Worm (Caenorhabditis elegans) whole organism, L2 larva: ENCODE results near the gene ddx-15.

ENCODE experiments used
- C34F6.9 ChIP-seq: fragments of 150-350 bp; optimal IDR thresholded peaks from 2 replicates; lab custom pipeline; 2014; ENCODE audit warnings: missing biosample characterization, missing genetic modification characterization
- F13H6.1 ChIP-seq: sonication (generic microtip); optimal IDR thresholded peaks from 2 replicates; lab custom pipeline; 2016; ENCODE audit warnings: missing genetic modification characterization, missing compliant biosample characterization
- R02D3.7 ChIP-seq: fragments of 150-350 bp; optimal IDR thresholded peaks from 2 replicates; lab custom pipeline; 2014; ENCODE audit warnings: missing biosample characterization, missing genetic modification characterization
- Y55F3AM.14 ChIP-seq: fragments of 200-800 bp; sonication (Bioruptor generic); optimal IDR thresholded peaks from 2 replicates; lab custom pipeline; 2018; ENCODE audit warnings: mild to moderate bottlenecking, missing genetic modification characterization, missing compliant biosample characterization
- ZK546.5 ChIP-seq: sonication (generic microtip); optimal IDR thresholded peaks from 2 replicates; lab custom pipeline; 2017; ENCODE audit warnings: missing biosample characterization, missing genetic modification characterization
- alr-1 ChIP-seq: fragments of 150-350 bp; optimal IDR thresholded peaks from 2 replicates; lab custom pipeline; 2014; ENCODE audit warnings: missing biosample characterization, missing genetic modification characterization
- aly-2 ChIP-seq: fragments of 150-350 bp; optimal IDR thresholded peaks from 2 replicates; lab custom pipeline; 2014; ENCODE audit warnings: missing biosample characterization, missing genetic modification characterization
- ama-1 ChIP-seq: fragments of 150-350 bp; optimal IDR thresholded peaks from 2 replicates; lab custom pipeline; 2018; ENCODE audit warnings: inconsistent platforms
- blmp-1 ChIP-seq: sonication (generic microtip); optimal IDR thresholded peaks from 2 replicates; lab custom pipeline; 2017; ENCODE audit warnings: missing genetic modification characterization, mild to moderate bottlenecking, missing compliant biosample characterization, antibody characterized with exemption, moderate library complexity; ENCODE audit not compliant: insufficient read depth
- ceh-16 ChIP-seq: fragments of 150-350 bp; optimal IDR thresholded peaks from 2 replicates; lab custom pipeline; 2014; ENCODE audit warnings: missing biosample characterization, missing genetic modification characterization
- ceh-82 ChIP-seq: fragments of 150-350 bp; optimal IDR thresholded peaks from 2 replicates; lab custom pipeline; 2014; ENCODE audit warnings: missing biosample characterization, missing genetic modification characterization
- crh-2 ChIP-seq: sonication (generic microtip); optimal IDR thresholded peaks from 2 replicates; lab custom pipeline; 2017; ENCODE audit warnings: missing biosample characterization, missing genetic modification characterization
- elt-3 ChIP-seq: sonication (generic microtip); optimal IDR thresholded peaks from 2 replicates; lab custom pipeline; 2017; ENCODE audit warnings: missing biosample characterization, missing genetic modification characterization
- fos-1 ChIP-seq: fragments of 150-350 bp; optimal IDR thresholded peaks from 2 replicates; lab custom pipeline; 2014; ENCODE audit warnings: missing biosample characterization, missing genetic modification characterization
- gmeb-1 ChIP-seq: fragments of 150-350 bp; optimal IDR thresholded peaks from 2 replicates; lab custom pipeline; 2014; ENCODE audit warnings: missing biosample characterization, missing genetic modification characterization
- lin-11 ChIP-seq: fragments of 150-350 bp; sonication (generic microtip); optimal IDR thresholded peaks from 2 replicates; lab custom pipeline; 2014; ENCODE audit warnings: missing biosample characterization, missing genetic modification characterization, inconsistent platforms, mixed read lengths
- lin-13 ChIP-seq: fragments of 150-350 bp; optimal IDR thresholded peaks from 2 replicates; lab custom pipeline; 2014; ENCODE audit warnings: missing biosample characterization, missing genetic modification reagents, missing genetic modification characterization
- lsy-2 ChIP-seq, 2 experiments: fragments of 150-350 bp in 1 of 2; sonication (generic microtip) in 1 of 2; optimal IDR thresholded peaks; 2 replicates each; lab custom pipeline; 2014 to 2017; ENCODE audit warnings: missing biosample characterization in 2 of 2, missing genetic modification characterization in 2 of 2
- mab-5 ChIP-seq: fragments of 150-350 bp; optimal IDR thresholded peaks from 2 replicates; lab custom pipeline; 2014; ENCODE audit warnings: missing biosample characterization, missing genetic modification characterization
- mbf-1 ChIP-seq: sonication (generic microtip); optimal IDR thresholded peaks from 2 replicates; lab custom pipeline; 2017; ENCODE audit warnings: missing biosample characterization, missing genetic modification characterization
- mdl-1 ChIP-seq, 2 experiments: fragments of 150-350 bp in 1 of 2; sonication (generic microtip) in 1 of 2; optimal IDR thresholded peaks; 2 replicates each; lab custom pipeline; 2017; ENCODE audit warnings: missing biosample characterization in 2 of 2, missing genetic modification characterization in 2 of 2
- nhr-11 ChIP-seq: fragments of 150-350 bp; optimal IDR thresholded peaks from 2 replicates; lab custom pipeline; 2014; ENCODE audit warnings: missing biosample characterization, missing genetic modification characterization
- nhr-12 ChIP-seq: fragments of 150-350 bp; optimal IDR thresholded peaks from 2 replicates; lab custom pipeline; 2014; ENCODE audit warnings: missing biosample characterization, missing genetic modification characterization
- nhr-129 ChIP-seq: fragments of 150-350 bp; optimal IDR thresholded peaks from 2 replicates; lab custom pipeline; 2014; ENCODE audit warnings: missing biosample characterization, missing genetic modification characterization
- nhr-21 ChIP-seq: fragments of 150-350 bp; optimal IDR thresholded peaks from 2 replicates; lab custom pipeline; 2014; ENCODE audit warnings: missing biosample characterization, missing genetic modification characterization
- nhr-25 ChIP-seq: fragments of 150-350 bp; sonication (generic microtip); optimal IDR thresholded peaks from 3 replicates; lab custom pipeline; 2014; ENCODE audit warnings: missing biosample characterization, missing genetic modification characterization
- nhr-6 ChIP-seq: fragments of 150-350 bp; optimal IDR thresholded peaks from 2 replicates; lab custom pipeline; 2014; ENCODE audit warnings: missing biosample characterization, missing genetic modification characterization
- nhr-77 ChIP-seq: fragments of 150-350 bp; optimal IDR thresholded peaks from 2 replicates; lab custom pipeline; 2014; ENCODE audit warnings: missing biosample characterization, missing genetic modification characterization
- sem-4 ChIP-seq: fragments of 150-350 bp; optimal IDR thresholded peaks from 2 replicates; lab custom pipeline; 2014; ENCODE audit warnings: missing biosample characterization, missing genetic modification reagents, missing genetic modification characterization
- skn-1 ChIP-seq: sonication (generic microtip); optimal IDR thresholded peaks from 2 replicates; lab custom pipeline; 2017; ENCODE audit warnings: missing biosample characterization, missing genetic modification characterization
- sma-3 ChIP-seq: sonication (generic microtip); optimal IDR thresholded peaks from 2 replicates; lab custom pipeline; 2016; ENCODE audit warnings: missing genetic modification reagents, missing genetic modification characterization, missing compliant biosample characterization
- sma-9 ChIP-seq, 2 experiments: fragments of 150-350 bp in 1 of 2; sonication (generic microtip) in 1 of 2; optimal IDR thresholded peaks; 2 replicates each; lab custom pipeline; 2014 to 2016; ENCODE audit warnings: missing genetic modification characterization in 2 of 2, mild to moderate bottlenecking in 1 of 2, missing biosample characterization in 1 of 2, missing compliant biosample characterization in 1 of 2, missing genetic modification reagents in 1 of 2, moderate library complexity in 1 of 2
- snpc-4 ChIP-seq: fragments of 150-350 bp; optimal IDR thresholded peaks from 2 replicates; lab custom pipeline; 2014; ENCODE audit warnings: missing biosample characterization, missing genetic modification characterization
- unc-39 ChIP-seq: fragments of 150-350 bp; optimal IDR thresholded peaks from 2 replicates; lab custom pipeline; 2014; ENCODE audit warnings: missing biosample characterization, missing genetic modification characterization
- unc-55 ChIP-seq: fragments of 150-350 bp; sonication (generic microtip); optimal IDR thresholded peaks from 3 replicates; lab custom pipeline; 2014; ENCODE audit warnings: missing biosample characterization, missing genetic modification reagents, missing genetic modification characterization
- unc-62 ChIP-seq: fragments of 150-350 bp; optimal IDR thresholded peaks from 2 replicates; lab custom pipeline; 2014; ENCODE audit warnings: missing biosample characterization, missing genetic modification reagents, missing genetic modification characterization
- zag-1 ChIP-seq: fragments of 150-350 bp; optimal IDR thresholded peaks from 2 replicates; lab custom pipeline; 2014; ENCODE audit warnings: missing biosample characterization, missing genetic modification characterization
- ztf-1 ChIP-seq: fragments of 200-800 bp; sonication (Bioruptor generic); conservative IDR thresholded peaks from 2 replicates; pipeline ENCODE4 v1.3.6; 2022; ENCODE audit warnings: missing genetic modification characterization, missing compliant biosample characterization
- ztf-4 ChIP-seq: fragments of 150-350 bp; optimal IDR thresholded peaks from 2 replicates; lab custom pipeline; 2014; ENCODE audit warnings: missing biosample characterization, missing genetic modification characterization

Gene ddx-15

DNA sequence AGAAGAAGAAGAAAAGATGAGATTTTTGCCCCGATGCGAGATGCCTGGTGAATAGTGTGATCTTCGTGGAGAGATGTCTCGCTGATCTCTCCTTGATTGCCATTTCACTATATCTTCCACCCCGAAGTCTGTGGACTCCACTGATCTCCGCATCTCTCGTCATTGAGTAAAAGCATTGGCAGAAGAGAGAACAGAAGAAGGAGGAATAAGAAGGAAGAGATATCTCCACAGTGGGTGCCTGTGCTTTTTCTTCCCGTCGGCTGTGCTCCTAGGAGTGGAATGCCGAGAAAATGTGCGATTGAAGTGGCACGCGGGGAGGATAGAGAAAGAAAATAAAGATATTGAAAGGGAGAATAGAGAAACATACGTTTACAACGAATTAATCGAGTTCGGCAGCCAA is 27.8 kb downstream of the ddx-15 start:
- TF ChIP-seq C34F6.9 (tag; lab: Kevin White, UChicago) (peak; percentile 19), gmeb-1 (tag; lab: Kevin White, UChicago) (no peak), aly-2 (tag; lab: Kevin White, UChicago) (no peak), ztf-4 (tag; lab: Kevin White, UChicago) (no peak), sma-3 (GFP tag; lab: Kevin White, UChicago) (no peak), ceh-16 (tag; lab: Kevin White, UChicago) (no peak), lsy-2 (tag; optimal IDR thresholded peaks at IDR 0.05; lab: Kevin White, UChicago) (peak in 1 of 2 experiments; percentile 23), mab-5 (tag; lab: Kevin White, UChicago) (no peak), unc-39 (tag; lab: Kevin White, UChicago) (no peak), nhr-6 (no peak), ZK546.5 (tag; lab: Kevin White, UChicago) (no peak), nhr-129 (tag; lab: Kevin White, UChicago) (peak; percentile 76), nhr-12 (tag; lab: Kevin White, UChicago) (no peak), mdl-1 (tag; optimal IDR thresholded peaks at IDR 0.05; lab: Kevin White, UChicago) (no peak), ceh-82 (tag; lab: Kevin White, UChicago) (no peak), skn-1 (tag; lab: Kevin White, UChicago) (no peak), R02D3.7 (tag; lab: Kevin White, UChicago) (no peak), lin-11 (tag; lab: Kevin White, UChicago) (no peak), nhr-77 (tag; lab: Kevin White, UChicago) (no peak), F13H6.1 (tag; lab: Kevin White, UChicago) (peak; percentile 70)

DNA sequence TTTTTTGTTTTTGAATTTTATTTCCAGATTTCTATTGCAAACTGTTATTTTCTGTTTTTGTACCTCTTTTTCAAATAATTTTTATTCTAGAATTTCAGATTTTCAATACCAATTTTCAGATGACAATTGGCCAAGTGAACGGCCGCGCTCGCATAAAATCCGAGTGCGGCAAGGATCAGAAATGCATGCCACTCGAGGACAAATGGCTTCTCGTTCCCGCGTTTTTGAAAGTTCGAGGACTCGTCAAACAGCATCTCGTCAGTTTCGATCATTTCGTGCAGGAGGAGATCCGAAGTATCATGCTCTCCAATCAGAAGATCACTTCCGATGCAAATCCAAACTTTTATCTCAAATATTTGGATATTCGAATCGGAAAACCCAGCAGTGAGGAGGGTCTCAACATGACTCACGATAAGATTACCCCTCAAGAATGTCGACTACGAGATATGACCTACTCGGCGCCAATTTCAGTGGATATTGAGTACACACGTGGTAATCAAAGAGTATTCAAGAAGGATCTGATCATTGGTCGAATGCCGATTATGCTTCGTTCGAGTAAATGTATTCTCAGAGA is 34.2 kb downstream of the ddx-15 start, which contains the start of gene rpc-2:
rpc-2 (plus strand) TSS at position 120 of the 574 bp plus-strand sequence.
- TF ChIP-seq ama-1 (lab: Kevin White, UChicago) (peak; percentile 31), skn-1 (tag; lab: Kevin White, UChicago) (no peak), zag-1 (no peak)

DNA sequence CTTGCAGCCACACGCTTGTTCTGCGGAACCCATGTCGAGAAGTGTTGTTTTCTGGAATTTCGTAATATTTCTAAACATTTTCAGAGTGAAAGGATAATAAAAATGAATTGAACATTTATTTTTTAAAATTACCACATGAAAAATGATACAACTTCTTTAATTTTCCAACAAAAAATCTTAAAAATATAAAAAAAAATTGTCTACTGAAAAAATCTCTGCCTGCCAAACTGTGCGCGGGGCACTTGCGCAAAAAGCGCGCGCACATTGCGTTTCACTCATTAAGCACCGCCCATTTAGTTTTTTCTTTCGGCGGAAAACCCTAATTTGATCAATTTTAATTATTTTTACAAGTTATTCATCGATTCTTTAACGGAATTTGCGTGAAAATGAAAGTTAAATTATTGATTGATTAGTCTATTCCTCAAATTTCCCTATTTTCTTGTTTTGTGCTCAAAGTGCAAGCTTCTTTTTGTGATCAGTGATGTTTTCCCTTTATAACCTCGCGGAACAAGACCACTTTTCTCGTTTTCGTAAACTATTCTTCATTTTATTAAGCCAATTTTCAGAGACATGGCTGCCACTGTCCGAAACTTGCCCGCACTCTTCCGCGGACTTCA is 36.5 kb downstream of the ddx-15 start, which contains the start of the genes nmad-1 and hach-1:
nmad-1 (minus strand) TSS at position 51 of the 617 bp plus-strand sequence.
hach-1 (plus strand) TSS at position 567 of the 617 bp plus-strand sequence.
- TF ChIP-seq sma-3 (GFP tag; lab: Kevin White, UChicago) (peak; percentile 85), nhr-129 (tag; lab: Kevin White, UChicago) (peak; percentile 27), snpc-4 (tag; lab: Kevin White, UChicago) (peak; percentile 47), lin-13 (GFP tag; lab: Kevin White, UChicago) (peak; percentile 61), skn-1 (tag; lab: Kevin White, UChicago) (peak; percentile 76), blmp-1 (tag; lab: Kevin White, UChicago) (peak; percentile 39), nhr-21 (tag; lab: Kevin White, UChicago) (peak; percentile 14), nhr-25 (tag; lab: Kevin White, UChicago) (peak; percentile 70), R02D3.7 (tag; lab: Kevin White, UChicago) (no peak), unc-62 (no peak), mdl-1 (tag; optimal IDR thresholded peaks at IDR 0.05; lab: Kevin White, UChicago) (no peak), ztf-4 (tag; lab: Kevin White, UChicago) (peak; percentile 56), F13H6.1 (tag; lab: Kevin White, UChicago) (peak; percentile 85), nhr-11 (tag; lab: Kevin White, UChicago) (peak; percentile 10), lin-11 (tag; lab: Kevin White, UChicago) (peak; percentile 58), alr-1 (tag; lab: Kevin White, UChicago) (no peak), fos-1 (tag; lab: Kevin White, UChicago) (peak; percentile 28), sma-9 (GFP tag; optimal IDR thresholded peaks at IDR 0.05; lab: Kevin White, UChicago) (peak; percentile 87), sma-9 (tag; optimal IDR thresholded peaks at IDR 0.05; lab: Kevin White, UChicago) (no peak), mab-5 (tag; lab: Kevin White, UChicago) (peak; percentile 69), sem-4 (tag; lab: Kevin White, UChicago) (peak; percentile 88), C34F6.9 (tag; lab: Kevin White, UChicago) (peak; percentile 52), crh-2 (tag; lab: Kevin White, UChicago) (peak; percentile 40), gmeb-1 (tag; lab: Kevin White, UChicago) (peak; percentile 79), unc-39 (tag; lab: Kevin White, UChicago) (no peak), Y55F3AM.14 (GFP tag; lab: Kevin White, UChicago) (no peak), elt-3 (tag; lab: Kevin White, UChicago) (no peak), ztf-1 (GFP tag; lab: Robert Waterston, UW) (no peak), nhr-77 (tag; lab: Kevin White, UChicago) (no peak), mbf-1 (tag; lab: Kevin White, UChicago) (no peak), unc-55 (GFP tag; lab: Kevin White, UChicago) (peak; percentile 77), lsy-2 (tag; optimal IDR thresholded peaks at IDR 0.05; lab: Kevin White, UChicago) (peak; percentile 20 to 85)
